Fruit fly (Drosophila melanogaster) whole organism, adult: Measurements from ENCODE around the gene Bub1.
A peak's percentile ranks its signal among the peaks of the same experiment; 100 is the strongest.

Source experiments
- CG12768 ChIP-seq: fragments of 200-800 bp; sonication (Bioruptor generic); optimal IDR thresholded peaks from 2 replicates; lab custom pipeline; 2017; ENCODE audit warnings: missing biosample characterization, missing genetic modification characterization, mild to moderate bottlenecking, moderate library complexity, missing genetic modification reagents
- Clk ChIP-seq: fragments of 200-800 bp; sonication (Bioruptor generic); optimal IDR thresholded peaks from 2 replicates; lab custom pipeline; 2017; ENCODE audit warnings: missing biosample characterization, missing genetic modification characterization
- bab1 ChIP-seq: fragments of 200-800 bp; sonication (Bioruptor generic); optimal IDR thresholded peaks from 3 replicates; lab custom pipeline; 2019; ENCODE audit warnings: missing biosample characterization, mild to moderate bottlenecking, missing genetic modification characterization, moderate library complexity
- ovo ChIP-seq: fragments of 200-800 bp; sonication (Bioruptor generic); optimal IDR thresholded peaks from 2 replicates; lab custom pipeline; 2016; ENCODE audit warnings: missing biosample characterization, missing genetic modification characterization

dm6 chr2L:5256036-5256846 is 22.4 kb upstream of the Bub1 start:
- TF ChIP-seq Clk (GFP tag; lab: Kevin White, UChicago) (no peak), bab1 (no peak), ovo (GFP tag; lab: Kevin White, UChicago) (peak; percentile 58), CG12768 (GFP tag; lab: Kevin White, UChicago) (peak; percentile 17)
